Fruit fly (Drosophila melanogaster): ENCODE data around the gene RpL22.

Gene RpL22

DNA sequence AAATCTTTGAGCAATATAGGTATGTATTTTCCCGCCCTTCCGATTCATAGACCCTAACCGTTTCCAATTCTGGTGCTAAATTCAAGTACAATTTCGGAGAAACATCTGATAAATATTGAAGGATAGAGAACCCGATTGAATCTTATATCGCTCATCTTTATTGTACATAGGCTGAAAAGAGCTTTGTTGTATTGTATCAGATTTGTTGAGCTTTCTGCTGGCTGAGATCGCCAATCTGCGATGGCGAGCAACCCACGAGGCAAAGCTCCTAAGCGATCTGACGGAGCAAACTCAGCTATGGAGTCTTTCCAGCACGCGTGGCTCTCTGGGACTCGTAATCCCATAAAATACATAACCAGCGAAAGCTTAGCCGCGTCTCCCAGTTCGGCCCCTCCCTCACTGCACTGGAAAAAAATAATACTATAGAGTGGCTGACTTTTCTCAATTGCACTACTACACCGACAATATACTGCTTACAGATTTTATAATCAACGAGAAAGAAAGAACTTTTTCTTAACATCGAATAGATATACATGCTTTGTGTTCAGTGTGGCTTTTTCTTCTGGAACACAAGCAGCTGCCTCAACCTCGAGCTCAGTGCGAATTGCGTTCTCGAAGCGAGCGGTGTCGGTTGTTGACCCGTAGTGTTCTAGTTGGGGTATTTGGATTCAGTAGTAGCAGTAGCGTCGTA is 9.1 kb downstream of the RpL22 start (continued):
- TF ChIP-seq Hr38 (GFP tag; optimal IDR thresholded peaks at IDR 0.05) (peak; percentile 60), CG11762 (GFP tag; optimal IDR thresholded peaks at IDR 0.05; ENCODE audit: insufficient read depth) (peak; percentile 84), CG32006 (GFP tag; optimal IDR thresholded peaks at IDR 0.05) (peak; percentile 91), Met (GFP tag; optimal IDR thresholded peaks at IDR 0.05) (peak; percentile 88), Blimp-1 (GFP tag; optimal IDR thresholded peaks at IDR 0.05) (peak; percentile 10), CG6792 (GFP tag; optimal IDR thresholded peaks at IDR 0.05) (peak; percentile 83), lz (GFP tag; optimal IDR thresholded peaks at IDR 0.05) (peak; percentile 84), spab (GFP tag; optimal IDR thresholded peaks at IDR 0.05) (peak; percentile 71), CG11902 (GFP tag; optimal IDR thresholded peaks at IDR 0.05) (peak; percentile 64), CG10631 (GFP tag; optimal IDR thresholded peaks at IDR 0.05) (peak; percentile 89), Ets96B (tag; optimal IDR thresholded peaks at IDR 0.05) (peak; percentile 83), esn (GFP tag; optimal IDR thresholded peaks at IDR 0.05) (peak; percentile 83), Eip75B (GFP tag; optimal IDR thresholded peaks at IDR 0.05) (peak; percentile 90), CG8632 (GFP tag; optimal IDR thresholded peaks at IDR 0.05) (peak; percentile 78), CG15336 (GFP tag; IDR thresholded peaks at IDR 0.05) (peak; percentile 91), CG4318 (GFP tag; optimal IDR thresholded peaks at IDR 0.05) (peak; percentile 81), Eip93F (GFP tag; optimal IDR thresholded peaks at IDR 0.05) (no peak), CG6808 (GFP tag; optimal IDR thresholded peaks at IDR 0.05) (peak; percentile 77), Ets21C (GFP tag; optimal IDR thresholded peaks at IDR 0.05) (peak; percentile 67), dsx (GFP tag; optimal IDR thresholded peaks at IDR 0.05; ENCODE audit: poor library complexity, severe bottlenecking) (peak; percentile 79), fkh (GFP tag; optimal IDR thresholded peaks at IDR 0.05) (peak; percentile 52), CG16779 (tag; optimal IDR thresholded peaks at IDR 0.05) (peak; percentile 78), CG8119 (GFP tag; IDR thresholded peaks at IDR 0.05) (peak; percentile 92), CG8319 (GFP tag; optimal IDR thresholded peaks at IDR 0.05) (peak; percentile 48), svp (GFP tag) (peak; percentile 93), Gug (GFP tag; IDR thresholded peaks at IDR 0.05) (peak; percentile 90), Sox14 (GFP tag; optimal IDR thresholded peaks at IDR 0.05) (peak; percentile 94), acj6 (GFP tag; optimal IDR thresholded peaks at IDR 0.05) (peak; percentile 82), dac (GFP tag; optimal IDR thresholded peaks at IDR 0.05) (peak; percentile 74), CG1621 (tag; optimal IDR thresholded peaks at IDR 0.05) (peak; percentile 79), fd59A (GFP tag; optimal IDR thresholded peaks at IDR 0.05) (peak; percentile 68), CG31627 (GFP tag; optimal IDR thresholded peaks at IDR 0.05) (peak; percentile 80), CG6163 (GFP tag; IDR thresholded peaks at IDR 0.05) (no peak; the same call in 1 of the 3 replicates), Eip78C (GFP tag) (peak; percentile 97), CG3919 (GFP tag; optimal IDR thresholded peaks at IDR 0.05) (peak; percentile 88), achi (GFP tag; optimal IDR thresholded peaks at IDR 0.05) (peak; percentile 82)

DNA sequence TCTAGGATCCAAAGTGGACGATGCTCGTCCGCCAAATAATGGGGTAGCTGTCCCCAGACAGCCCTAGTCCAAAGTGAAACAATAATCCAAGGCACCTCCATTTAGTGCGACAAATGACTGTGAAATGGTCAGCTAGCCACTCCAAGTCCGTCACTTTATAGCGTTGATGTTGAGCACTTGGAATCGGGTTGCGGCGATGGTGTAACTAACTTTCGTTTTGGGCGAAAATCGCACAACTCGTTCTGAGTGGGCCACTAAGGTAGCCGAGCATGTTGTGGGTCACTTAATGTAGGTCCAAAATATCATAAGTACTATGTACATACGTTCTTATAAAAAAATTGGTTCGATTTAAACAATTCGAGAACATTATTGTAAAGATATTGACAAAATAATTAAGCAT is 11.4 kb downstream of the RpL22 start, which contains the start of gene CG13361:
TSS of gene CG13361 (minus strand) at position 101 of the 400 bp plus-strand sequence.
- TF ChIP-seq fd85E (GFP tag; optimal IDR thresholded peaks at IDR 0.05) (no peak), CG1621 (tag; optimal IDR thresholded peaks at IDR 0.05) (no peak), acj6 (GFP tag; optimal IDR thresholded peaks at IDR 0.05) (no peak), CG7368 (GFP tag; optimal IDR thresholded peaks at IDR 0.05) (no peak)

DNA sequence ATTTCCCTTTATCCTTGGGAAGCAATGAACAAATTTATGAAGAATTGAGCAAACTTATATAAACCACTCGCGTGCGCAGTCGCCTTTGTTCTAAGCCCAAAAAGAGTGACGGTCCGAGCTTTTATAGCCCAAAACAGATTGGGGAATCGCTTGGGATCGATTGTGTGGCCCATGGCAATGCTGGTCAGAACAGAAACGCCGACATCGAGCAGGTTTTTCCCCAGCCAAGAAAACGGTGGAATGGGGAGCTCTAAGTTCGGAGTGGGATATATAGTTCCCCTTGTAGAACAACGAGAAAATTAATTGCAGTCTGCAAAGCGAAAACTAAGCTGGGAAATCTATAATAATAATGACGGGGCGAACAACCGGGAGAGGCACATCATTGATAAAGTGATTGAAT is 13.7 kb downstream of the RpL22 start, which contains the start of gene CG13362:
TSS of gene CG13362 (minus strand) at position 101 of the 400 bp plus-strand sequence.
- TF ChIP-seq achi (GFP tag; optimal IDR thresholded peaks at IDR 0.05) (no peak), CG3919 (GFP tag; optimal IDR thresholded peaks at IDR 0.05) (no peak)
